Worm (Caenorhabditis elegans): Measurements from ENCODE around the gene sra-29.

The sra-29 gene

DNA sequence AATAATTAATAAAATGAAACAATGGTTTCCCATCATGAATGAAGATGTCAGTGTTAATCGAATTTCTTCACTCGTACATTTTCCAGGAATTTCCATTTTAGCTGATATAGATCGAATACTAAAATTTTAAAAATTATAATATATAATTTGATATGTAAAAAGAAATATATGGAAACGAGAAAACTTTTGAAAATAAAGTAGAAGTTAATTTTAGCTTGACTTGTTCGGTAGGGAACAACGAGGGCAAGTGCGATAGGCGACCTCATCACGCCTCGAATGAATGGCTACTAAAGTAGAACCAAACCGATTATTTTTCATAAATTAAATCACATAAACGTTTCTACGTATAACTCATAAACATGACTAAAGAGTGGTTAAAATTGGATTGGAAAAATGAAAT is 2.8 kb upstream of the sra-29 start, which contains the start of gene sra-31:
Gene sra-31, minus strand, starts transcription at position 101 of the 400 bp plus-strand sequence.
- TF ChIP-seq zip-5 (tag; optimal IDR thresholded peaks at IDR 0.05) (no peak), ceh-2 (tag; optimal IDR thresholded peaks at IDR 0.05) (no peak), ceh-31 (tag; optimal IDR thresholded peaks at IDR 0.05) (no peak), unc-42 (tag; optimal IDR thresholded peaks at IDR 0.05) (no peak), ceh-30 (tag; optimal IDR thresholded peaks at IDR 0.05) (no peak), ceh-14 (tag; optimal IDR thresholded peaks at IDR 0.05) (no peak), unc-55 (GFP tag; optimal IDR thresholded peaks at IDR 0.05) (no peak), sox-2 (GFP tag; IDR thresholded peaks at IDR 0.05) (no peak), elt-4 (tag; optimal IDR thresholded peaks at IDR 0.05) (no peak), unc-3 (GFP tag; conservative IDR thresholded peaks at IDR 0.05) (no peak), unc-3 (tag; optimal IDR thresholded peaks at IDR 0.05) (no peak), pha-2 (tag; optimal IDR thresholded peaks at IDR 0.05) (no peak), ama-1 (optimal IDR thresholded peaks at IDR 0.05) (no peak), dmd-4 (tag; optimal IDR thresholded peaks at IDR 0.05; ENCODE audit: borderline replicate concordance) (no peak), lim-6 (tag; optimal IDR thresholded peaks at IDR 0.05) (no peak), fkh-10 (GFP tag; optimal IDR thresholded peaks at IDR 0.05) (no peak), hlh-6 (tag; optimal IDR thresholded peaks at IDR 0.05) (no peak), Y22D7AL.16 (tag; optimal IDR thresholded peaks at IDR 0.05) (no peak), ceh-24 (tag; optimal IDR thresholded peaks at IDR 0.05) (no peak), ceh-9 (tag; optimal IDR thresholded peaks at IDR 0.05) (no peak)

DNA sequence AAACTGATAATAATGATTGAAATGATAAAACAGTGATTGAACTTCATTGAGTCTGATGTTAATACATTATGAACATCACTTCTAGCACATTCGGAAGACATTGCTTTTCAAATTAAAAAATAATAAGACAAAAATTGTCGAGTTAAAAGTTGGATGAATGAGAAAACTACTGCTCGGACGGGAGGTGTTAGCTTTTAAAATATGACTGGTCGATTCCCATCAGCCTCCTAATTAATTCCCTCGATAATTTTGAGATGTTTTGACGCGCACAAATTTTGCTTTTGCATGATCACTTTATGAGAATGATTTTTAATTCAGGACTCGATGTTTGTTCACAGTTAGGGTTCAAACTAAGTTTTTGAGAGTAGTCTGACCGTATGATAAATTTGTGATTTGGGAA is 1.9 kb downstream of the sra-29 start, which contains the start of gene sra-28:
Gene sra-28, minus strand, starts transcription at position 101 of the 400 bp plus-strand sequence.
- TF ChIP-seq ceh-48 (tag; optimal IDR thresholded peaks at IDR 0.05) (no peak), dmd-4 (tag; optimal IDR thresholded peaks at IDR 0.05; ENCODE audit: borderline replicate concordance) (no peak), ceh-22 (tag; optimal IDR thresholded peaks at IDR 0.05) (no peak), pax-1 (tag; optimal IDR thresholded peaks at IDR 0.05) (no peak), K09A11.1 (tag; optimal IDR thresholded peaks at IDR 0.05; ENCODE audit: insufficient read depth) (no peak), ceh-31 (tag; optimal IDR thresholded peaks at IDR 0.05) (no peak), pag-3 (tag; optimal IDR thresholded peaks at IDR 0.05; ENCODE audit: borderline replicate concordance) (no peak), sox-2 (GFP tag; IDR thresholded peaks at IDR 0.05) (no peak), T23F11.4 (GFP tag; optimal IDR thresholded peaks at IDR 0.05) (no peak), unc-55 (GFP tag; optimal IDR thresholded peaks at IDR 0.05) (no peak), lin-11 (tag; optimal IDR thresholded peaks at IDR 0.05) (no peak), ceh-14 (tag; optimal IDR thresholded peaks at IDR 0.05) (no peak), fkh-6 (tag; optimal IDR thresholded peaks at IDR 0.05) (no peak), ceh-45 (GFP tag; IDR thresholded peaks at IDR 0.05) (no peak), ceh-18 (tag; optimal IDR thresholded peaks at IDR 0.05) (no peak), C38D4.7 (GFP tag; optimal IDR thresholded peaks at IDR 0.05) (no peak), ceh-34 (tag; optimal IDR thresholded peaks at IDR 0.05) (no peak), hlh-8 (tag; optimal IDR thresholded peaks at IDR 0.05) (no peak), F13H6.1 (tag; optimal IDR thresholded peaks at IDR 0.05) (no peak), pha-4 (tag; optimal IDR thresholded peaks at IDR 0.05) (no peak)

DNA sequence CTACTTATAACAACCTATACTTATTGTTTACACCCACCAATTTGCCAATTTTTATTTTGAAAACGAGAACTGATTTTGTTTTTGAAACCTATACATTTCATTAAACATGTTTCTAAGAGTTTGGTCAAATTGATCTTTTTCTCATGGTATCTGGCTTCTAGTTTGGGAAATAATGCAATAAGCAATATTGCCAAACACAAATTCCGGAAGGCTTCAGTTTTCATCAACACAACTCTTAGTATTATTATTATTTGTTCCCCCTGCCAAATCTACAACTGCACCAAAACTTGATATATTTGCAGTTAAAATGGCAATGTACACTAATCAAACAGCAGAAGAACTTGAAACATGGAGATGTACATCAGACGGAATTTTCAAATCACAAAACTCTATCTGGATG is 6.8 kb downstream of the sra-29 start, which contains the start of gene sra-27:
Gene sra-27, plus strand, starts transcription at position 301 of the 400 bp plus-strand sequence.
- no peak for TF ChIP-seq madf-2 (tag; optimal IDR thresholded peaks at IDR 0.05)
- TF ChIP-seq tbx-7 (tag; optimal IDR thresholded peaks at IDR 0.05): no peak
- no peak for TF ChIP-seq dve-1 (tag; optimal IDR thresholded peaks at IDR 0.05)
- TF ChIP-seq rnt-1 (tag; optimal IDR thresholded peaks at IDR 0.05): no peak
- no peak for TF ChIP-seq Y22D7AL.16 (tag; optimal IDR thresholded peaks at IDR 0.05)
- no peak for TF ChIP-seq syd-9 (tag; optimal IDR thresholded peaks at IDR 0.05)
- TF ChIP-seq ceh-14 (tag; optimal IDR thresholded peaks at IDR 0.05): no peak
- no peak for TF ChIP-seq zip-5 (tag; optimal IDR thresholded peaks at IDR 0.05)

Data from whole organism, late embryonic.